Worm (Caenorhabditis elegans) whole organism, L3 larva: Measurements from ENCODE around the gene T04F8.3.

Experiments
- R02D3.7 ChIP-seq: fragments of 150-350 bp; optimal IDR thresholded peaks from 2 replicates; lab custom pipeline; 2014; ENCODE audit warnings: missing biosample characterization, missing genetic modification characterization
- aly-2 ChIP-seq: fragments of 150-350 bp; optimal IDR thresholded peaks from 2 replicates; lab custom pipeline; 2014; ENCODE audit warnings: missing biosample characterization, missing genetic modification characterization
- ama-1 ChIP-seq: fragments of 150-350 bp; optimal IDR thresholded peaks from 2 replicates; lab custom pipeline; 2018
- ceh-16 ChIP-seq: sonication (generic microtip); optimal IDR thresholded peaks from 2 replicates; lab custom pipeline; 2017; ENCODE audit warnings: missing biosample characterization, missing genetic modification characterization
- ceh-28 ChIP-seq: fragments of 150-350 bp; optimal IDR thresholded peaks from 2 replicates; lab custom pipeline; 2014; ENCODE audit warnings: missing biosample characterization, missing genetic modification reagents, missing genetic modification characterization
- ceh-82 ChIP-seq: fragments of 150-350 bp; optimal IDR thresholded peaks from 2 replicates; lab custom pipeline; 2014; ENCODE audit warnings: missing biosample characterization, missing genetic modification characterization
- daf-12 ChIP-seq: fragments of 150-350 bp; optimal IDR thresholded peaks from 2 replicates; lab custom pipeline; 2014; ENCODE audit warnings: missing biosample characterization, missing genetic modification reagents, missing genetic modification characterization
- egl-27 ChIP-seq: sonication (generic microtip); optimal IDR thresholded peaks from 4 replicates; lab custom pipeline; 2017; ENCODE audit warnings: missing biosample characterization, missing genetic modification reagents, missing genetic modification characterization
- egl-5 ChIP-seq: fragments of 150-350 bp; optimal IDR thresholded peaks from 2 replicates; lab custom pipeline; 2017; ENCODE audit warnings: missing biosample characterization, missing genetic modification reagents, missing genetic modification characterization, inconsistent platforms
- elt-1 ChIP-seq: fragments of 150-350 bp; optimal IDR thresholded peaks from 2 replicates; lab custom pipeline; 2014; ENCODE audit warnings: missing biosample characterization, missing genetic modification characterization
- fos-1 ChIP-seq: fragments of 150-350 bp; optimal IDR thresholded peaks from 2 replicates; lab custom pipeline; 2014; ENCODE audit warnings: missing biosample characterization, missing genetic modification characterization
- hmg-11 ChIP-seq: sonication (generic microtip); optimal IDR thresholded peaks from 2 replicates; lab custom pipeline; 2016; ENCODE audit warnings: missing genetic modification characterization, missing compliant biosample characterization
- jun-1 ChIP-seq: fragments of 150-350 bp; optimal IDR thresholded peaks from 2 replicates; lab custom pipeline; 2014; ENCODE audit warnings: missing biosample characterization, missing genetic modification reagents, missing genetic modification characterization
- lin-15B ChIP-seq: fragments of 150-350 bp; optimal IDR thresholded peaks from 2 replicates; lab custom pipeline; 2014; ENCODE audit warnings: missing biosample characterization, missing genetic modification characterization
- lin-39 ChIP-seq: fragments of 150-350 bp; optimal IDR thresholded peaks from 2 replicates; lab custom pipeline; 2018; ENCODE audit warnings: missing biosample characterization, missing genetic modification reagents, missing genetic modification characterization
- mdl-1 ChIP-seq: fragments of 150-350 bp; optimal IDR thresholded peaks from 2 replicates; lab custom pipeline; 2014; ENCODE audit warnings: missing biosample characterization, missing genetic modification characterization
- nfya-1 ChIP-seq: sonication (generic microtip); optimal IDR thresholded peaks from 2 replicates; lab custom pipeline; 2017; ENCODE audit warnings: missing genetic modification characterization, mild to moderate bottlenecking, missing compliant biosample characterization, antibody characterized with exemption, moderate library complexity; ENCODE audit not compliant: insufficient read depth
- nhr-11 ChIP-seq: fragments of 150-350 bp; optimal IDR thresholded peaks from 2 replicates; lab custom pipeline; 2014; ENCODE audit warnings: missing biosample characterization, missing genetic modification characterization
- nhr-12 ChIP-seq: fragments of 150-350 bp; optimal IDR thresholded peaks from 2 replicates; lab custom pipeline; 2014; ENCODE audit warnings: missing biosample characterization, missing genetic modification characterization
- nhr-25 ChIP-seq: sonication (generic microtip); optimal IDR thresholded peaks from 2 replicates; lab custom pipeline; 2017; ENCODE audit warnings: missing biosample characterization, missing genetic modification characterization
- nhr-28 ChIP-seq: fragments of 150-350 bp; optimal IDR thresholded peaks from 2 replicates; lab custom pipeline; 2014; ENCODE audit warnings: missing biosample characterization, missing genetic modification characterization
- nhr-43 ChIP-seq: sonication (generic microtip); optimal IDR thresholded peaks from 2 replicates; lab custom pipeline; 2016; ENCODE audit warnings: mild to moderate bottlenecking, missing genetic modification characterization, missing compliant biosample characterization; ENCODE audit not compliant: poor library complexity, severe bottlenecking
- nhr-67 ChIP-seq: fragments of 150-350 bp; optimal IDR thresholded peaks from 2 replicates; lab custom pipeline; 2014; ENCODE audit warnings: missing biosample characterization, missing genetic modification characterization
- nhr-77 ChIP-seq: fragments of 150-350 bp; optimal IDR thresholded peaks from 2 replicates; lab custom pipeline; 2014; ENCODE audit warnings: missing biosample characterization, missing genetic modification characterization
- pha-4 ChIP-seq: fragments of 150-350 bp; optimal IDR thresholded peaks from 2 replicates; lab custom pipeline; 2014; ENCODE audit warnings: missing biosample characterization, missing genetic modification reagents, missing genetic modification characterization
- pqm-1 ChIP-seq: fragments of 150-350 bp; optimal IDR thresholded peaks from 2 replicates; lab custom pipeline; 2017; ENCODE audit warnings: missing biosample characterization, missing genetic modification characterization, inconsistent platforms
- sea-2 ChIP-seq: fragments of 150-350 bp; sonication (generic microtip); optimal IDR thresholded peaks from 4 replicates; lab custom pipeline; 2014; ENCODE audit warnings: missing biosample characterization, missing genetic modification reagents, missing genetic modification characterization
- skn-1 ChIP-seq: fragments of 150-350 bp; optimal IDR thresholded peaks from 2 replicates; lab custom pipeline; 2014; ENCODE audit warnings: missing biosample characterization, missing genetic modification characterization
- snpc-4 ChIP-seq: fragments of 150-350 bp; optimal IDR thresholded peaks from 2 replicates; lab custom pipeline; 2014; ENCODE audit warnings: missing biosample characterization, missing genetic modification characterization
- unc-39 ChIP-seq: sonication (generic microtip); optimal IDR thresholded peaks from 4 replicates; lab custom pipeline; 2017; ENCODE audit warnings: missing biosample characterization, missing genetic modification characterization
- unc-62 ChIP-seq: fragments of 150-350 bp; sonication (generic microtip); optimal IDR thresholded peaks from 4 replicates; lab custom pipeline; 2014; ENCODE audit warnings: missing biosample characterization, missing genetic modification reagents, missing genetic modification characterization
- zag-1 ChIP-seq: fragments of 150-350 bp; optimal IDR thresholded peaks from 2 replicates; lab custom pipeline; 2014; ENCODE audit warnings: missing biosample characterization, missing genetic modification characterization
- ztf-11 ChIP-seq: fragments of 150-350 bp; optimal IDR thresholded peaks from 2 replicates; lab custom pipeline; 2014; ENCODE audit warnings: missing biosample characterization, missing genetic modification characterization
- ztf-4 ChIP-seq: fragments of 150-350 bp; optimal IDR thresholded peaks from 2 replicates; lab custom pipeline; 2014; ENCODE audit warnings: missing biosample characterization, missing genetic modification characterization

T04F8.3 gene

DNA sequence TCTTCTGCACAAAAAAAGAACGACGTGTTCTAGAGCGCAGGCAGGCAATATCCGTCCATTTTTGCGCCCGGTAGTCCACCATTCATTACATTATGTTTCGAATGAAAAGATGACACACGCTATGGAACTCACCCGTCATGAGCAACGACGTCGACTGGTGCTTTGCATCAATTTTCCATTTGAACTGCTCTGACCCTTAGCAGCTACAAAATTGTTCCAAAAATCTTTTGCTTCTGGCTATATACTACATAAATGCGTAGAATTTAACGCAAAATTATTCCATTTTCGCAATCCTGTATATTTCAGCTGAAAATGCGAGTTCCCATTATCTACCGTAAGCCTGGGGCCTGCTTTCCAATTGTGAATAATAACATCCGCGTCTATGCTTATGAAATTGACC is at the start of gene T04F8.3:
Gene T04F8.3 (plus strand): TSS at position 301 of the 400 bp plus-strand sequence.
- no peak for TF ChIP-seq lin-15B (tag; lab: Kevin White, UChicago)
- TF ChIP-seq nhr-77 (tag; lab: Kevin White, UChicago), result no peak
- no peak for TF ChIP-seq hmg-11 (tag; lab: Kevin White, UChicago)
- no peak for TF ChIP-seq nhr-43 (tag; lab: Kevin White, UChicago)
- TF ChIP-seq egl-27 (tag; lab: Kevin White, UChicago), result no peak
- TF ChIP-seq nhr-12 (tag; lab: Kevin White, UChicago), result no peak
- no peak for TF ChIP-seq nhr-67 (tag; lab: Kevin White, UChicago)
- no peak for TF ChIP-seq nhr-25 (tag; lab: Kevin White, UChicago)
- no peak for TF ChIP-seq ceh-82
- TF ChIP-seq ztf-11 (tag; lab: Kevin White, UChicago), result no peak
- no peak for TF ChIP-seq fos-1 (tag; lab: Kevin White, UChicago)
- TF ChIP-seq nfya-1 (tag; lab: Kevin White, UChicago), result no peak
- TF ChIP-seq pqm-1 (tag; lab: Kevin White, UChicago), result no peak
- no peak for TF ChIP-seq ceh-28 (tag; lab: Kevin White, UChicago)
- TF ChIP-seq nhr-28, result no peak
- TF ChIP-seq R02D3.7 (tag; lab: Kevin White, UChicago), result no peak
- TF ChIP-seq lin-39 (tag; lab: Kevin White, UChicago), result no peak
- TF ChIP-seq skn-1 (tag; lab: Kevin White, UChicago), result no peak
- no peak for TF ChIP-seq pha-4 (tag; lab: Kevin White, UChicago)
- TF ChIP-seq mdl-1 (tag; lab: Kevin White, UChicago), result no peak

ce11 chrX:11617387-11617786 is 41.0 kb upstream of the T04F8.3 start, which contains the start of gene F52D10.4:
F52D10.4 (plus strand) TSS chrX:11617470.
- TF ChIP-seq nhr-25 (tag; lab: Kevin White, UChicago), result no peak
- no peak for TF ChIP-seq ceh-16 (tag; lab: Kevin White, UChicago)
- no peak for TF ChIP-seq nhr-11
- TF ChIP-seq nhr-28, result no peak
- TF ChIP-seq snpc-4, result no peak
- TF ChIP-seq aly-2 (tag; lab: Kevin White, UChicago), result no peak
- TF ChIP-seq skn-1 (tag; lab: Kevin White, UChicago), result no peak
- TF ChIP-seq nhr-67 (tag; lab: Kevin White, UChicago), result no peak
- TF ChIP-seq nhr-12 (tag; lab: Kevin White, UChicago), result no peak
- no peak for TF ChIP-seq unc-62 (GFP tag; lab: Kevin White, UChicago)

- TF ChIP-seq egl-27 (tag; lab: Kevin White, UChicago) (no peak), ama-1 (lab: Kevin White, UChicago) (no peak), nhr-11 (no peak), hmg-11 (tag; lab: Kevin White, UChicago) (no peak), sea-2 (GFP tag; lab: Kevin White, UChicago) (no peak), nfya-1 (tag; lab: Kevin White, UChicago) (no peak), elt-1 (tag; lab: Kevin White, UChicago) (no peak), fos-1 (tag; lab: Kevin White, UChicago) (no peak), skn-1 (tag; lab: Kevin White, UChicago) (no peak), pqm-1 (tag; lab: Kevin White, UChicago) (no peak), zag-1 (tag; lab: Kevin White, UChicago) (no peak), nhr-12 (tag; lab: Kevin White, UChicago) (no peak), lin-15B (tag; lab: Kevin White, UChicago) (no peak), ceh-28 (tag; lab: Kevin White, UChicago) (no peak)
Measured at ce11 chrX:11621997-11622396, 36.4 kb upstream of the T04F8.3 start, which contains the start of gene sto-3. sto-3 (minus strand) TSS chrX:11622097.

- no peak for TF ChIP-seq ceh-28 (tag; lab: Kevin White, UChicago)
- no peak for TF ChIP-seq elt-1 (tag; lab: Kevin White, UChicago)
- no peak for TF ChIP-seq daf-12 (tag; lab: Kevin White, UChicago)
- TF ChIP-seq nhr-77 (tag; lab: Kevin White, UChicago), result no peak
- TF ChIP-seq hmg-11 (tag; lab: Kevin White, UChicago), result no peak
- TF ChIP-seq snpc-4, result peak; percentile 42
- no peak for TF ChIP-seq nfya-1 (tag; lab: Kevin White, UChicago)
Measured at ce11 chrX:11623442-11623841, 35.0 kb upstream of the T04F8.3 start.

DNA sequence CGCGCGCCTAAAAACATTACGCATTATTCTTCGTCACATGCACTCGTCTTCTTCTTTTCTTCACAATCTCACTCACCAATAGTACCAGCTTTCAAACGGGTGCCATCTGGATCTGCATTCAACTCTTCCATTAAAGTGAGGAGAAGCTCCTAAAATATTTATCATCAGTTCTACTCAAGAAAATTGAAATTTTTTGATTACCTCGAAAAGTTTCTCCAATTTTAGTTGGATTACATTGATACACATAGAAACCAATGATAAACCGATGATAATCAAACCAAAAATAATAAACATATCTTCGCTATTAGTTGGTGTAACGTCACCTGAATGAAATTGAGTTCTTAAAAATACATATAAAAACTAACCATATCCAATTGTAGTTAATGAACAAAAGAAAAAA is 33.8 kb upstream of the T04F8.3 start:
- TF ChIP-seq ceh-82, result no peak
- TF ChIP-seq pha-4 (tag; lab: Kevin White, UChicago), result no peak
- no peak for TF ChIP-seq ceh-16 (tag; lab: Kevin White, UChicago)
- no peak for TF ChIP-seq ztf-4
- TF ChIP-seq aly-2 (tag; lab: Kevin White, UChicago), result no peak
- no peak for TF ChIP-seq nhr-77 (tag; lab: Kevin White, UChicago)
- no peak for TF ChIP-seq fos-1 (tag; lab: Kevin White, UChicago)
- no peak for TF ChIP-seq unc-62 (GFP tag; lab: Kevin White, UChicago)
- TF ChIP-seq R02D3.7 (tag; lab: Kevin White, UChicago), result no peak
- TF ChIP-seq unc-39 (tag; lab: Kevin White, UChicago), result no peak
- TF ChIP-seq sea-2 (GFP tag; lab: Kevin White, UChicago), result no peak
- no peak for TF ChIP-seq jun-1 (tag; lab: Kevin White, UChicago)
- TF ChIP-seq egl-5 (tag; lab: Kevin White, UChicago), result no peak
- no peak for TF ChIP-seq nhr-12 (tag; lab: Kevin White, UChicago)
- TF ChIP-seq snpc-4, result no peak
- no peak for TF ChIP-seq mdl-1 (tag; lab: Kevin White, UChicago)
